Worm (Caenorhabditis elegans): ENCODE data around the gene hxk-3.

Gene hxk-3

ce11 chrIV:1458192-1458591, 39.2 kb upstream of the hxk-3 start:
- TF ChIP-seq pax-1 (tag; optimal IDR thresholded peaks at IDR 0.05) = no peak
- no peak for TF ChIP-seq rnt-1 (tag; optimal IDR thresholded peaks at IDR 0.05)
- TF ChIP-seq gmeb-2 (tag; optimal IDR thresholded peaks at IDR 0.05) = no peak
- no peak for TF ChIP-seq ama-1 (optimal IDR thresholded peaks at IDR 0.05)
- no peak for TF ChIP-seq syd-9 (tag; optimal IDR thresholded peaks at IDR 0.05)
- no peak for TF ChIP-seq sox-4 (tag; optimal IDR thresholded peaks at IDR 0.05)
- no peak for TF ChIP-seq hlh-6 (tag; optimal IDR thresholded peaks at IDR 0.05)
- TF ChIP-seq pqm-1 (tag; optimal IDR thresholded peaks at IDR 0.05) = no peak
- TF ChIP-seq sdc-2 (tag; optimal IDR thresholded peaks at IDR 0.05) = no peak
- TF ChIP-seq unc-86 (tag; optimal IDR thresholded peaks at IDR 0.05) = no peak
- TF ChIP-seq pha-4 (tag; optimal IDR thresholded peaks at IDR 0.05) = no peak
- TF ChIP-seq C08G9.2 (tag; optimal IDR thresholded peaks at IDR 0.05) = no peak
- TF ChIP-seq madf-2 (tag; optimal IDR thresholded peaks at IDR 0.05) = no peak

ce11 chrIV:1459419-1459818, 38.0 kb upstream of the hxk-3 start:
- TF ChIP-seq ceh-14 (tag; optimal IDR thresholded peaks at IDR 0.05) (no peak), K09A11.1 (tag; optimal IDR thresholded peaks at IDR 0.05; ENCODE audit: insufficient read depth) (no peak), unc-3 (GFP tag; conservative IDR thresholded peaks at IDR 0.05) (no peak), unc-3 (tag; optimal IDR thresholded peaks at IDR 0.05) (no peak), Y22D7AL.16 (tag; optimal IDR thresholded peaks at IDR 0.05) (no peak), elt-2 (tag; optimal IDR thresholded peaks at IDR 0.05) (no peak), ets-4 (tag; optimal IDR thresholded peaks at IDR 0.05) (no peak), ceh-19 (GFP tag; optimal IDR thresholded peaks at IDR 0.05) (no peak), pha-4 (tag; optimal IDR thresholded peaks at IDR 0.05) (no peak), ztf-16 (tag; optimal IDR thresholded peaks at IDR 0.05) (no peak), dve-1 (tag; optimal IDR thresholded peaks at IDR 0.05) (no peak), hlh-15 (tag; optimal IDR thresholded peaks at IDR 0.05) (no peak), che-1 (tag; optimal IDR thresholded peaks at IDR 0.05) (no peak), dmd-4 (tag; optimal IDR thresholded peaks at IDR 0.05; ENCODE audit: borderline replicate concordance) (no peak), npax-4 (tag; optimal IDR thresholded peaks at IDR 0.05) (no peak), ceh-34 (tag; optimal IDR thresholded peaks at IDR 0.05) (no peak), hlh-13 (GFP tag; optimal IDR thresholded peaks at IDR 0.05) (no peak), pha-2 (tag; optimal IDR thresholded peaks at IDR 0.05) (no peak)

ce11 chrIV:1459826-1460489, 37.5 kb upstream of the hxk-3 start:
- TF ChIP-seq ztf-16 (tag; optimal IDR thresholded peaks at IDR 0.05) (no peak), ceh-30 (tag; optimal IDR thresholded peaks at IDR 0.05) (no peak)

- TF ChIP-seq ama-1 (optimal IDR thresholded peaks at IDR 0.05) = no peak
- no peak for TF ChIP-seq sox-2 (GFP tag; IDR thresholded peaks at IDR 0.05)
- TF ChIP-seq ceh-2 (tag; optimal IDR thresholded peaks at IDR 0.05) = no peak
- TF ChIP-seq hlh-15 (tag; optimal IDR thresholded peaks at IDR 0.05) = no peak
- no peak for TF ChIP-seq hlh-30 (tag; optimal IDR thresholded peaks at IDR 0.05; ENCODE audit: insufficient read depth)
These were observed 36.7 kb upstream of the hxk-3 start, which contains the start of gene col-106 for ce11 chrIV:1460686-1461085. Gene col-106 (minus strand): TSS chrIV:1460786.

- TF ChIP-seq eyg-1 (tag; optimal IDR thresholded peaks at IDR 0.05) (no peak), rnt-1 (tag; optimal IDR thresholded peaks at IDR 0.05) (no peak), ceh-6 (GFP tag; optimal IDR thresholded peaks at IDR 0.05) (no peak), ahr-1 (tag; optimal IDR thresholded peaks at IDR 0.05) (no peak)
These were observed 36.0 kb upstream of the hxk-3 start for ce11 chrIV:1461463-1461862.

Data from whole organism, late embryonic.